Fruit fly (Drosophila melanogaster) whole organism, pupa: Measurements from ENCODE around the gene usp.
A peak's percentile ranks its signal among the peaks of the same experiment; 100 is the strongest.

Experiments
- CG12605 ChIP-seq: fragments of 200-800 bp; sonication (Bioruptor generic); IDR thresholded peaks from 2 replicates; pipeline ENCODE4 v1.3.6; 2022; ENCODE audit warnings: missing biosample characterization, missing genetic modification characterization
- CG13204 ChIP-seq: fragments of 200-800 bp; sonication (Bioruptor generic); optimal IDR thresholded peaks from 2 replicates; lab custom pipeline; 2018; ENCODE audit warnings: missing biosample characterization, mild to moderate bottlenecking, missing genetic modification characterization, moderate library complexity
- CG32121 ChIP-seq: fragments of 200-800 bp; sonication (Bioruptor generic); IDR thresholded peaks from 2 replicates; pipeline ENCODE4 v1.3.6; 2022; ENCODE audit warnings: missing biosample characterization, missing genetic modification characterization
- CG34367 ChIP-seq: fragments of 200-800 bp; sonication (Bioruptor generic); optimal IDR thresholded peaks from 2 replicates; lab custom pipeline; 2018; ENCODE audit warnings: missing biosample characterization, mild to moderate bottlenecking, missing genetic modification characterization
- CG8301 ChIP-seq: fragments of 200-800 bp; sonication (Bioruptor generic); optimal IDR thresholded peaks from 2 replicates; lab custom pipeline; 2018; ENCODE audit warnings: missing biosample characterization, mild to moderate bottlenecking, missing genetic modification characterization
- CG9948 ChIP-seq: fragments of 200-800 bp; sonication (Bioruptor generic); optimal IDR thresholded peaks from 2 replicates; lab custom pipeline; 2018; ENCODE audit warnings: missing biosample characterization, mild to moderate bottlenecking, missing genetic modification characterization, moderate library complexity
- D1 ChIP-seq: fragments of 200-800 bp; sonication (Bioruptor generic); optimal IDR thresholded peaks from 2 replicates; lab custom pipeline; 2018; ENCODE audit warnings: missing biosample characterization, mild to moderate bottlenecking, missing genetic modification characterization, moderate library complexity
- EcR ChIP-seq: fragments of 200-800 bp; sonication (Bioruptor generic); optimal IDR thresholded peaks from 3 replicates; lab custom pipeline; 2019; ENCODE audit warnings: missing biosample characterization, missing genetic modification characterization, mild to moderate bottlenecking, moderate library complexity, missing genetic modification reagents
- Ets98B ChIP-seq: fragments of 200-800 bp; sonication (Bioruptor generic); IDR thresholded peaks from 2 replicates; pipeline ENCODE4 v1.3.6; 2022; ENCODE audit warnings: missing biosample characterization, missing genetic modification characterization
- Pif1B ChIP-seq: fragments of 200-800 bp; sonication (Bioruptor generic); optimal IDR thresholded peaks from 3 replicates; lab custom pipeline; 2016; ENCODE audit warnings: missing biosample characterization, missing genetic modification characterization
- gl ChIP-seq: fragments of 200-800 bp; sonication (Bioruptor generic); optimal IDR thresholded peaks from 2 replicates; lab custom pipeline; 2018; ENCODE audit warnings: missing biosample characterization, mild to moderate bottlenecking, missing genetic modification characterization
- rn ChIP-seq: fragments of 200-800 bp; sonication (Bioruptor generic); IDR thresholded peaks from 2 replicates; pipeline ENCODE4 v1.3.6; 2022; ENCODE audit warnings: missing biosample characterization, missing genetic modification characterization

DNA sequence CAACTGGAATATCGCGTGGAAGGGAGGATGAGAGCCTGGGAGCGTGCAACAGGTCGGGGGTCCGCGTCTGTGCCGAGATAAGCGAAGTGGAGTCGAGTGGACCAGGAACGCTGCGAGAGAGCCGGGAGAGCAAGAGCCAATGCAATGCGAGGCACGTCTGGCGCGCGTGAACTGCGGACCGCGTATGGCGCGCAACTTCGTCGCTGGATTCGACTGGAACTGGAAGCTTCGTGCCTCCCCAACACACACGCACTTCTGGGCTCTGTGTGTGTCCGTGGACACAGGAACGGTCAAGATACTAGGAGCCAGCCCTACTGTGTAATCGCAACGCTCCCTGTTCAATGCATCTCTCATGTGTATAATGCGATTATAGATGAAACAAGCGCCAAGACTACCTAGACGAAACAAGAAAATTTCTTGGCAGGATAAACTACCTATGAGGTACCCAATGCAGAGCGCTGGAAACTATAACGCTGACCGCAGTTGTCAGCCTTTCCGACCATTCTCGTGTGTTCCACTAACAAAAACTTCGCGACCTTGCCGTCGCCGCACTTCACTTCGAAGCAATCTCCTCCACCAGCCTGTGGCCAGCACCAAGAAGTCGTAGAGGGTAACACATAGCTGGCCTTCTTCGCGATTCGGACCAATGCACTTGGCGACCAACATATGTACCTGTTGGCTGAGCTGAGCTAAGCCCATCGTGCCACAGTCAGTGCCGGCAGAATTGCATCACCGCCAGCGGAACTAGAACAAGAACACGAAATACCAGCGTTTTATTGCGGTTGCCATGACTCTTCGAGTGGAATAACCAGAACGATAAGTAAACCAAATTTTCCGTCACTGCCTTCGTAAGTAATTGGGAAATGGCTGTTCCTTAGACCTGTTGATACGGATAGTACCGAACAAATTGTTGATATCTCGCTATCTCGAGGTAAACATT lies 30.0 kb upstream of the usp start, which contains the start of gene Rtca:
- TF ChIP-seq CG32121 (GFP tag; lab: Robert Waterston, UW) (peak; percentile 81), CG13204 (peak; percentile 81), CG12605 (GFP tag; lab: Robert Waterston, UW) (peak; percentile 81), CG34367 (tag; lab: Kevin White, UChicago) (peak; percentile 83), CG8301 (tag; lab: Kevin White, UChicago) (peak; percentile 90), CG9948 (tag; lab: Kevin White, UChicago) (peak; percentile 88), gl (tag; lab: Kevin White, UChicago) (peak; percentile 56), EcR (GFP tag; lab: Kevin White, UChicago) (peak; percentile 63), Ets98B (GFP tag; lab: Robert Waterston, UW) (peak; percentile 80), rn (GFP tag; lab: Robert Waterston, UW) (peak; percentile 66), D1 (tag; lab: Kevin White, UChicago) (no peak), Pif1B (GFP tag; lab: Kevin White, UChicago) (peak; percentile 82)
